Worm (Caenorhabditis elegans): ENCODE results near the gene F08H9.3.

DNA sequence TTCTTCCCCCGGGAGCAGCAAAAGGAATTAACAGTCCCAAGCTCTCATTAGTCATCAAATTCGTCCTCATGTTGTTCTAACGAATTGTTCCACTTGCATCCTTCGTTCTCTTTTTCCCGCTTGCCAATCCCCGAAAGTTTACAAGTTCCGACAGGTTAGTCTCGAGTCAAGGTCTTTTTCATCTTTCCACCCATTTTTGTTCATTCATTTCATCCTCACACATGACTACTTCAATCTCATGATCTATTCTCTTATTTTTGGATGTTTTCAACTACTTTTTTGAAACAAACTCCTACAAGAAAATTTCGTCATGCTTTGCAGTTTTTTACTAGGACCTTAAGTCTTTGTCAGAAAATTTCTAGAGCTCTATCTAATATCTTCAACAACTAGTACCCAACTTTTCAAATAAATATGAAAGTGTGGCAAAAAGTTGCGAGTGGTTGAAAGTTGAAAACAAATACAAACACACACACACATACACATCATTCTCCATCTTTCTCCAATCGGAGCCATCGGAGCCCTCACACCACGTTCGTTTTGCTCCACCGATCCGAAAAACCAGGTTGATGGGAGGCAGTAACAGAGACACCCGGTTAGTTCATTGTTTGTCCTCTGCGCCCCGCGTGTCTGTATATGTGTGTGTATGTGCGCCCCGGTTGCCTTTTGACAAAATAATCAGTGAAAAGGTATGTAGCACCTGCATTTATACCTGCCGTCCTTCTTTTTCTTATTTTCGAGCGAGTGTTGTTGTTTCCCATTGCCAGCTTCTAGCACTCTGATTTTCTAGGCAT, 36.1 kb upstream of the F08H9.3 start:
- TF ChIP-seq rcor-1 (GFP tag; IDR thresholded peaks at IDR 0.05): no peak
- no peak for TF ChIP-seq snpc-4 (GFP tag; optimal IDR thresholded peaks at IDR 0.05)
- TF ChIP-seq snpc-4 (tag; optimal IDR thresholded peaks at IDR 0.05): no peak
- no peak for TF ChIP-seq egrh-3 (GFP tag; IDR thresholded peaks at IDR 0.05)
- no peak for TF ChIP-seq ccch-3 (GFP tag; optimal IDR thresholded peaks at IDR 0.05)
- TF ChIP-seq attf-5 (GFP tag; optimal IDR thresholded peaks at IDR 0.05): no peak

Data from whole organism, young adult.